Worm (Caenorhabditis elegans) whole organism, early embryonic: Measurements from ENCODE around the gene egl-15.

Experiments
- B0310.2 ChIP-seq: sonication (generic microtip); optimal IDR thresholded peaks from 2 replicates; lab custom pipeline; 2016; ENCODE audit warnings: mild to moderate bottlenecking, missing genetic modification characterization, missing compliant biosample characterization
- aly-1 ChIP-seq: sonication (generic microtip); optimal IDR thresholded peaks from 2 replicates; lab custom pipeline; 2016; ENCODE audit warnings: missing genetic modification characterization, missing compliant biosample characterization
- ama-1 ChIP-seq: fragments of 150-350 bp; optimal IDR thresholded peaks from 2 replicates; lab custom pipeline; 2014
- ceh-36 ChIP-seq: sonication (generic microtip); optimal IDR thresholded peaks from 2 replicates; lab custom pipeline; 2016; ENCODE audit warnings: missing genetic modification characterization, inconsistent platforms, missing compliant biosample characterization
- ets-7 ChIP-seq: sonication (generic microtip); optimal IDR thresholded peaks from 2 replicates; lab custom pipeline; 2016; ENCODE audit warnings: missing genotype, missing genetic modification characterization, missing compliant biosample characterization
- hmg-4 ChIP-seq: fragments of 200-800 bp; sonication (Bioruptor generic); optimal IDR thresholded peaks from 2 replicates; lab custom pipeline; 2018; ENCODE audit warnings: mild to moderate bottlenecking, missing genetic modification characterization, missing compliant biosample characterization
- scrt-1 ChIP-seq: fragments of 200-800 bp; sonication (Bioruptor generic); IDR thresholded peaks from 2 replicates; pipeline ENCODE4 v1.3.6; 2022; ENCODE audit warnings: missing genetic modification characterization, missing compliant biosample characterization
- tbx-11 ChIP-seq: fragments of 200-800 bp; sonication (Bioruptor generic); IDR thresholded peaks from 2 replicates; pipeline ENCODE4 v1.3.6; 2022; ENCODE audit warnings: missing genetic modification characterization, missing compliant biosample characterization
- tra-4 ChIP-seq: sonication (generic microtip); optimal IDR thresholded peaks from 2 replicates; lab custom pipeline; 2017; ENCODE audit warnings: missing genetic modification characterization, missing compliant biosample characterization

DNA sequence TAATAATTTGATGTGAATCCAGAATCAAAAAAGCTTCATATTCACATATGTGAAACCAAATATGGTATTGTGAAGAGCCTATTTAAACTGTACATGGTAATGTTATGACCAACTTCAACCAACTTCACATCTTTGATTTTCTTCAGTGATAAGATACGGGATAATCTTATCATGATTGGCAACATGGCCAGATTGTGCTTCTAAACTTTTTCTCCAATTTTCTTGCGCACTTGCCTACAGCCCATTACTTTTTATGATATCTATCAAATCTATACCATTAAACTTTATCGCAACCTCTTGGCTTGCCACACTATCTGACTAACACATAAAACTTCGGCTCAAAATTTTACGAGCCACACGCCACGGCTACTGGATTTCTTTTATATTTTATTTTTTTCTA lies 16.2 kb downstream of the egl-15 start:
- no peak for TF ChIP-seq ceh-36 (tag; lab: Kevin White, UChicago)
- no peak for TF ChIP-seq tra-4
- no peak for TF ChIP-seq aly-1 (tag; lab: Kevin White, UChicago)
- TF ChIP-seq B0310.2 (tag; lab: Kevin White, UChicago): no peak
- TF ChIP-seq scrt-1 (GFP tag; lab: Robert Waterston, UW): no peak
- TF ChIP-seq ama-1: no peak
- no peak for TF ChIP-seq hmg-4 (GFP tag; lab: Kevin White, UChicago)
- no peak for TF ChIP-seq tbx-11 (GFP tag; lab: Robert Waterston, UW)
- TF ChIP-seq ets-7: no peak
